Worm (Caenorhabditis elegans) whole organism, late embryonic: Measurements from ENCODE around the gene srbc-13.

Experiments
- ceh-18 ChIP-seq: sonication (generic microtip); optimal IDR thresholded peaks from 2 replicates; lab custom pipeline; 2016; ENCODE audit warnings: missing genetic modification characterization, missing compliant biosample characterization
- che-1 ChIP-seq: sonication (generic microtip); optimal IDR thresholded peaks from 2 replicates; lab custom pipeline; 2016; ENCODE audit warnings: mild to moderate bottlenecking, missing genetic modification characterization, missing compliant biosample characterization
- dmd-4 ChIP-seq: sonication (generic microtip); optimal IDR thresholded peaks from 2 replicates; lab custom pipeline; 2016; ENCODE audit warnings: borderline replicate concordance, missing genetic modification characterization, missing compliant biosample characterization
- ets-4 ChIP-seq: sonication (generic microtip); optimal IDR thresholded peaks from 2 replicates; lab custom pipeline; 2016; ENCODE audit warnings: missing genetic modification characterization, missing compliant biosample characterization
- fax-1 ChIP-seq: sonication (generic microtip); optimal IDR thresholded peaks from 2 replicates; lab custom pipeline; 2016; ENCODE audit warnings: missing genotype, missing genetic modification characterization, missing compliant biosample characterization
- nhr-11 ChIP-seq: fragments of 150-350 bp; optimal IDR thresholded peaks from 2 replicates; lab custom pipeline; 2014; ENCODE audit warnings: missing biosample characterization, missing genetic modification characterization
- pha-4 ChIP-seq: fragments of 150-350 bp; optimal IDR thresholded peaks from 2 replicates; lab custom pipeline; 2018; ENCODE audit warnings: missing biosample characterization, missing genetic modification reagents, missing genetic modification characterization
- sdc-2 ChIP-seq: sonication (generic microtip); optimal IDR thresholded peaks from 2 replicates; lab custom pipeline; 2016; ENCODE audit warnings: missing genotype, missing genetic modification characterization, missing compliant biosample characterization
- tbx-7 ChIP-seq: sonication (generic microtip); optimal IDR thresholded peaks from 2 replicates; lab custom pipeline; 2016; ENCODE audit warnings: missing genotype, missing genetic modification characterization, missing compliant biosample characterization
- unc-3 ChIP-seq, 2 experiments: fragments of 200-800 bp in 1 of 2; sonication (Bioruptor generic) in 1 of 2; sonication (generic microtip) in 1 of 2; conservative IDR thresholded peaks in 1 of 2; optimal IDR thresholded peaks in 1 of 2; 2 replicates each; pipeline versions ENCODE4 v1.3.6 to Lab custom; 2016 to 2022; ENCODE audit warnings: missing compliant biosample characterization in 2 of 2, missing genetic modification characterization in 2 of 2, missing genetic modification reagents in 1 of 2

ce11 chrV:866729-867128 lies 19.1 kb downstream of the srbc-13 start, which contains the start of gene T02B11.3:
- no peak for TF ChIP-seq sdc-2 (tag; lab: Kevin White, UChicago)
- TF ChIP-seq pha-4 (tag; lab: Kevin White, UChicago): no peak
- TF ChIP-seq fax-1 (tag; lab: Kevin White, UChicago): no peak
- no peak for TF ChIP-seq unc-3 (GFP tag; conservative IDR thresholded peaks at IDR 0.05; lab: Robert Waterston, UW)
- no peak for TF ChIP-seq unc-3 (tag; optimal IDR thresholded peaks at IDR 0.05; lab: Kevin White, UChicago)
- no peak for TF ChIP-seq tbx-7 (tag; lab: Kevin White, UChicago)
- TF ChIP-seq ceh-18: no peak
- no peak for TF ChIP-seq dmd-4 (tag; lab: Kevin White, UChicago)
- no peak for TF ChIP-seq nhr-11 (tag; lab: Kevin White, UChicago)
- no peak for TF ChIP-seq che-1
- no peak for TF ChIP-seq ets-4 (tag; lab: Kevin White, UChicago)
